Fruit fly (Drosophila melanogaster): ENCODE measurements around the gene CG42729.

CG42729 gene

DNA sequence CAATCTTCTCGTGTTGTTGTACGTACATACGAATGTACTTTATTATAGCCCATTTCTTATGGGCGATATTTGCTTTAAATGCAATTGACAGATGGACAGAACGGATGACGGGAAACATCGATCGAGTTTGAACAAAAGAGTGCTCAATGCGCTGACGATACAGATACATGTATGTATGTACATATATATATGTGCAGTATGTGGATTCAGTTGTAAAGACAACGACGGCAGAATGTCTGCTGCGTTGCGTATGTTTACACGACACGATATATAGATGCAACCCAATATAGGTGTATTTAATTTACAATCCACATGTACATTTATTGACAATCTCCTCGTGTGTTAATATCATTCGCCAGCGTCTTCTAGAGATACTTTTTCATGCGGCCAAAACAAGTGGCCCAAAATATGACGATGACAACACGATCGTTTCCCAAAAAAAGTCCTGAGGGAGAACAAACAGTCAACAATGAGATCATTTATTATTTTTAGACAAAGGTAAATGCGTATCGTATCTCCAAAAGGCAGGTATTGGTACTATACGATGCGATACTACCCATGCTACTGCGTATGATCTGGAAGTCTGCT, 3.4 kb upstream of the CG42729 start:
- TF ChIP-seq CTCF (optimal IDR thresholded peaks at IDR 0.05): no peak
- TF ChIP-seq CG8478 (optimal IDR thresholded peaks at IDR 0.05): no peak

DNA sequence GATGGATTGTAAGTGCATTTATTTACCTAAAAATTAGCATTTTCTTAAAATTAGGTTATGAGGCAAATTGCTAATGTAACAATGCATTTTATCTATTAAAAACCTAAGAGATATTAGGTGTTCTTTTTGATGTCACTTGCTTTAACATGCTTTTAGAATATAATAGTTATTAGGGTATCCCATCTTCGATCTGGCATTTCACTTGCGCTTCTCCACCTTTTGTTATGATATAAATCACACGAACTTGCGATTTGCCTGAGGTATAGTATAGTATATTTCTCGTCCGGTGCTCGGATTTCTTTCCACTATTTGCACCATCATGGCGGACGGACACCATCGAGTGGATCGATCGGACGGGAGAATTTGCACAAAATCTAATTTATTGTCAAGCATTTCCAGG, 2.8 kb upstream of the CG42729 start:
- TF ChIP-seq CG8478 (optimal IDR thresholded peaks at IDR 0.05) (no peak), CTCF (optimal IDR thresholded peaks at IDR 0.05) (no peak)

DNA sequence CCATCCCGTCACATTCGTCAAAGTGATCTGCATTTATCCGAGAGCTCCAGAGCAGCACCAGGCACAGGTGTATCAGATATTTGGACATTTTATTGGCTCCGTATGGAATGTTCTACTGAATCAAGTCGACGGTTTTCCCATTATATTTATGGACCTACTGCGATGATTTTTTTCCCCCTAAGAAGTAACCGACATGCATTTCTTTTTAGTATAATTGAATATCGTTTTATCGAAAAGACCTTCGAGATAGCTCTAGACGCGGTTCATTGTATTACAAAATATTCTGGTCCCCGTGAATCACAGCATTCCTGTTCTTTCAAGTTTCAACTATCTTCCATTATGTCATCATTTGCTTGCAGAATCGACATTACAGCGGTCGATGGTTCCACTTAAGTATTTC, 1.8 kb upstream of the CG42729 start, which contains the start of gene obst-H:
Gene obst-H (minus strand): TSS at position 101 of the 400 bp plus-strand sequence.
- no peak for TF ChIP-seq CG8478 (optimal IDR thresholded peaks at IDR 0.05)
- no peak for TF ChIP-seq CTCF (optimal IDR thresholded peaks at IDR 0.05)

DNA sequence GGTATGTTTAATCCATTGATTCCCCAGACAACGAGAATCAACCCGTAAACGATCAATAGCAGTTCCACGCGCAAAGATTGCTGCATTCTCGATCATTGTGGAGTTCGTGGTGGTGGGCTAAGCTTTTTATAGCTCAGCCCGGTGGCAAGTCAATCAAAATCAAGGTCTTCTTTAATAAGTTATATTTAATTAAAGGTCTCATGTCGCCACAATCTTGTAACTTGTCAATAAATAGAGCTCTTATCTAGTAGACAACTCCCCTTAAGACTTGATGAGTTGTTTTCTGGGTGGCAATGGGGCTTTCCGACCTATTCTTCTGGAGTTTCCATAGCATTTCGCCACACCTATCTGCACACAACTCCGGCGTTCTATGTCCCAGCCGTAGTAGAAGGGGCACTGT, 780 bp upstream of the CG42729 start, which contains the start of gene CG42728:
Gene CG42728 (minus strand): TSS at position 101 of the 400 bp plus-strand sequence.
- TF ChIP-seq CTCF (optimal IDR thresholded peaks at IDR 0.05) (no peak), CG8478 (optimal IDR thresholded peaks at IDR 0.05) (no peak)

DNA sequence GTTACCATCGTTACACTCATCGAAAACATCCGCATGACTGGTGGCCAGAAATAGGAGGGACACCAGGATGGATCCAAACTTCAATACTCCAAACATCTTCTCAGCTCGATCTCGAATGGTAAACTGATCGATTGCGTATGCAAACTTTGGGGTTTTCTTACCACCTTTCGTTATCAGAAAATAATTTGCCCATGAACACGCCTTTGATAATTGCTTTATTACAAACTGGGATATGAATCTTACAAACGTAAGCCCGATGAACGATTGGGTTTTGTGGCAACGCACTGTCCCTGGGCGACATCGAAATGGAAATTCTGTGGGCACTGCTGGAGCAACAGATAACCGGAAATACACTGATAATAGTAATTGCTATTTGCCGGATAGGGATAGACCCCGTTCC, 604 bp downstream of the CG42729 start, which contains the start of gene CG33985:
Gene CG33985 (minus strand): TSS at position 101 of the 400 bp plus-strand sequence.
- TF ChIP-seq CTCF (optimal IDR thresholded peaks at IDR 0.05): no peak
- no peak for TF ChIP-seq CG8478 (optimal IDR thresholded peaks at IDR 0.05)

DNA sequence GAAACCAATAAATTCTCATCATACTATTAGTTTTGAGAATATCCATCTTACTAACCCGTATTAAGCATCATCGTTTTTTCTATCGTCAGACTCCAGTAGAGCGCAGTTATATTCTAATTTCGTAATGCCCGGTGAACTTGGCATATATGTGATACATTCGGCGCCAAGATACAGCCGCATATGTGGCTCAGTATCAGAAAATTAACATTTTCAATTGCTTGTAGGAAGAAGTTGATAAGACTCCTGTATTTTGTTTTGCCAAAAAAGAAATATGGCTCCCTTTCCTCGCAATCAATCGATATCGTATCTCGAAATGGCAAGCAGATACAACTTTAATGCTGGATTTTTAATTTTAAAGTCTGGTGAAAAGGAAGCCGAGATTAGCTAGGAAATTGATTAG, 2.2 kb downstream of the CG42729 start, which contains the start of gene CG33986:
Gene CG33986 (minus strand): TSS at position 101 of the 400 bp plus-strand sequence.
- TF ChIP-seq CTCF (optimal IDR thresholded peaks at IDR 0.05) (no peak), CG8478 (optimal IDR thresholded peaks at IDR 0.05) (no peak)

DNA sequence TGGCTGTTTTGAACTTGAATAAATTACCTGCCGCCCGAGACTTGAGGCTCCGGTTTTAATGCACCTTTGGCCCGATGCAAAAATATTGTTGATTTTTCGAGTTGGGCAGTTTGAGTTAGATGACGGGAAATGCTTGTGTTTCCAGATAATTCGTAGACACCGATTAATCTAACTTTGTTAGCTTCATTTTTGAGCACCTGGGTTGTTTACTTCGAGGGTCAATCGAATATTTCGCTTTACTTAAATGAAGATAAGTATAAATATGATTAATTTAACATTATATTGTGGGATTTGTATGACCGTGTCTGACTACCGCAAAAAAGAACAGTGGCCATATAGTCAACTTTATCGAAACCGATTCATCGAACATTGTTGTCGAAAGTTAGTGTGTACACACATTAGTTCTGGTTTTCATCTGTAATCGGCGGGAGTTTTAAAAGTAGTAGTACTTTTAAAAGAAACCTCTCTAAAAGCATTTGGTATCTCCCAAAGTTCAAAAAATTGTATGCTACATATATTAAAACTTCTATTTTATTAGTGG, 3.4 kb downstream of the CG42729 start, which contains the start of gene CG7945:
Gene CG7945 (minus strand): TSS at position 332 of the 541 bp plus-strand sequence.
- TF ChIP-seq CG8478 (optimal IDR thresholded peaks at IDR 0.05) (no peak), CTCF (optimal IDR thresholded peaks at IDR 0.05) (no peak)

DNA sequence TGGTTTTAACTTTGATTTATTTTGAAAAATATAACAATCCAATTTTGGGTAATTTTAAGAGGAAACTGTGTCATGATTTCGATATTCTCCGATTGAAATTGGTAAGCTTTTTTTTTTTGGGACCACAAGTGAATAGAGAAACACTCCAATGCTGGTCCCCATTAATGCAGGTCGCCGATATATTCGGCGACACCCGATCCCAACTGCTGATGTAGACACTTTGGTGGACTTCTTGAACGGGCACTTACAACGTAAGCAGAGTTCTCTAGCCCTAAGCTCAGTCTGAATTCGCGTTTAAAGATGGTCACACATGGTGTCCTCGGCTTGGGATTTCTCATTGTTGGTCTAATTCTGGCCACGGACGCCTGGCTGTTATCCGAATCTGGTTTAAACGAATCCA, 7.0 kb downstream of the CG42729 start, which contains the start of gene yellow-k:
Gene yellow-k (plus strand): TSS at position 301 of the 400 bp plus-strand sequence.
- TF ChIP-seq CG8478 (optimal IDR thresholded peaks at IDR 0.05) (no peak), CTCF (optimal IDR thresholded peaks at IDR 0.05) (no peak)

DNA sequence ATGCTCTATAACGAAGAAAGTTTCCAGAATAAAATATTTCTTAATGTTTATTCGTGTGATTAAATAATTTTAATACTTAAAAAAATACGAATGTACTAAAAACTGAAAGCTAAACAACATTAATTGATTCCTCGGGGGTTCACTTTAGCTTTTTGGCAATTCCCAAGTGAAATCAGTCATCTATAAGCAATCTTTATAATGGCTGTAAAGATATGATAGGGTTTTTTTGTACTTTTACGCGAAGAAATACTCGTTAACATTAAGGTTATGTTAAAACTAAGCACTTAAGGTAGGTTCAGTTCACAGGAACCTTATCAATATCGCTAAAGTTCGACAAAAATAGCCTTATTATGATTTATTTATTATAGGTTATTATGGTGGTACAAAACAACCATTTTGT, 7.4 kb downstream of the CG42729 start:
- TF ChIP-seq CG8478 (optimal IDR thresholded peaks at IDR 0.05) (no peak), CTCF (optimal IDR thresholded peaks at IDR 0.05) (no peak)

DNA sequence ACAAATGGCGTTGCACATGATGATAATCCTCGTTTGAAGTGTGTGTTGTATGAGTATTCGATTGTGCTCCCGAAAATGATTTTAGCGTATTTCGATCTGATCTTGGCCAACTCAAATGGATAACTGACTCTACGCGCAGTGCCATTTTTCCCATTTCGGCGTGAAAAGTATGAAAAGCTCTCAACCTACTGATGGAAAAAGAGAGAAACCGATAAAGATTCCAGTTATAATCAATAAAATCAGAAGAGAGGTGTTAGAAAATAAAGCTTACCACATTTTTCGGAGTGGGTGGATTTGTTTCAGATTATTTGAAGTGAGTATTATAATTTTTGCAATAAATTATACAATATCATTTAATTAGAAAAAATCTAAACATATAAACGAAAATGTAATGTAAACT, 7.8 kb downstream of the CG42729 start, which contains the start of gene mex1:
Gene mex1 (minus strand): TSS at position 101 of the 400 bp plus-strand sequence.
- TF ChIP-seq CTCF (optimal IDR thresholded peaks at IDR 0.05): no peak
- TF ChIP-seq CG8478 (optimal IDR thresholded peaks at IDR 0.05): no peak

DNA sequence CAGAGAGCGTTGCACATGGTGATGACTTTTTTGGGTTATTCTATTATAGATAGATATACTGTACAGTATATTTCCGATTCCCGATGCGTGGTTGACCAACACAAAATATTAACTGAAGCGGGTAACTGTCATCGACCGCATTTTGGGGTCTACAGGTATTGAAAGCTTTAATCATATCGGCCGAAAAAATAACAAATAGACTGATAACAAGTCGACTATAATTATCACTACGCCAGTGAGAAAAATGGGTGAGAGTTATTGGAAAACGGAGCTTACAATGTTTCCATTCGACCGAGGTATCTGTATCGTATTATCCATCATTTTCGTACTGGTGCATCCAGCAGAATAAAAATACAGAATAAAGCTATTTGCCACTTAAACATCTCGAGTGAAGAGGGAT, 9.0 kb downstream of the CG42729 start:
- TF ChIP-seq CTCF (optimal IDR thresholded peaks at IDR 0.05): no peak
- TF ChIP-seq CG8478 (optimal IDR thresholded peaks at IDR 0.05): no peak

DNA sequence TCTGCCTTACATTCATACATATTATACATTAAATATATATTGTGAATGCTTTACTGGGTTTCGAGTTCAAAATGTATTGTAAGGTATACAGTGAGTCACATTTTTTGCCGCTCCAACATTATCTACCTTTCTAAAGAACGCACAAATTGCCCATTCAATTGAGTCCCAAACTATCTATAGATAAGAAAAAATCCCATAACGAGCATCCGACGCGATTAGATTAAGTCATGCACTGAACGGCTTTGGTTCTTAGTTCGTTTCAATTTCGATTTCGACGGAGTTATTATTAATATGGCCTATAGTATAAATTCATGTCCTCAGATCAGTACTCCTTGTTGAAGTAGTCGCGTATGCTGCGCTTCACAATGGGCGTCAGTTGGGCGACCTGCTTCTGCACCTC, 9.8 kb downstream of the CG42729 start:
- no peak for TF ChIP-seq CG8478 (optimal IDR thresholded peaks at IDR 0.05)
- TF ChIP-seq CTCF (optimal IDR thresholded peaks at IDR 0.05): no peak

DNA sequence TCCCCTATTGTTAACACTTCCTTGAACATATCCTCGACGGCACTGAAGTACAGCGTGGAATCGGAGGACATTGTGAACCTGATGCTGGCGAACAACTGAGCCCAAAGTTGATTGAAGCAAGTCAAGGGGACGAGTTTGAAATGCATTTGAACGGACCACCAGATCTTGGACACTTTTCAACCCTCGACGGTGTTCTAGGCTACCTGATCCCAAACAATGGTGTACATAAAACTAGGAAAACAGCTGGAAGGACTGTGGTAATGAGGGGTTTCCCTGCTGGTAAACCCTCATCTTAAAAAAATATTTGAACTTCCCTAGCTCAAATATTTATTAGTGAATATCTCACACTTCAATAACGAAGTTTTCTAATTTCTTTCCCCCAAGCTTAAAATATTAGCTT, 10.4 kb downstream of the CG42729 start, which contains the start of gene CG13454:
Gene CG13454 (minus strand): TSS at position 101 of the 400 bp plus-strand sequence.
- TF ChIP-seq CTCF (optimal IDR thresholded peaks at IDR 0.05): no peak
- no peak for TF ChIP-seq CG8478 (optimal IDR thresholded peaks at IDR 0.05)

DNA sequence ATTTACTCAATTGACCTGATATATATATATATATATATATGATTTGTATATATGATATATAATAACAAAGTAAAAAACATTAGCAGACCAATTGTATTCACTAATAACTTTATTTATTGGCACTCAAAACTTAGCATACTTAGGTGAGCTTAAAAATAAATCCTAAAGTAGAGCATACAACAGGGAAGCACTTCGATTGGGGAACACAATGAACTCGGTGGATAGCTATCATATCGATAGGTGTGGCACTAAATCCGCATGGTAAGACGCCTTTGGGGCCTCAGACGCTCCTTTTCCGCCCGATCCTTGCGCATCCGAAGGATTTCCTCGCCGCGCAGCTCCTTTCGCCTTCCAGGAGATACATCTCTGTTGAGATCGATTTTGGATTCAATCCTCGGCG, 10.9 kb downstream of the CG42729 start:
- TF ChIP-seq CG8478 (optimal IDR thresholded peaks at IDR 0.05) (no peak), CTCF (optimal IDR thresholded peaks at IDR 0.05) (no peak)

DNA sequence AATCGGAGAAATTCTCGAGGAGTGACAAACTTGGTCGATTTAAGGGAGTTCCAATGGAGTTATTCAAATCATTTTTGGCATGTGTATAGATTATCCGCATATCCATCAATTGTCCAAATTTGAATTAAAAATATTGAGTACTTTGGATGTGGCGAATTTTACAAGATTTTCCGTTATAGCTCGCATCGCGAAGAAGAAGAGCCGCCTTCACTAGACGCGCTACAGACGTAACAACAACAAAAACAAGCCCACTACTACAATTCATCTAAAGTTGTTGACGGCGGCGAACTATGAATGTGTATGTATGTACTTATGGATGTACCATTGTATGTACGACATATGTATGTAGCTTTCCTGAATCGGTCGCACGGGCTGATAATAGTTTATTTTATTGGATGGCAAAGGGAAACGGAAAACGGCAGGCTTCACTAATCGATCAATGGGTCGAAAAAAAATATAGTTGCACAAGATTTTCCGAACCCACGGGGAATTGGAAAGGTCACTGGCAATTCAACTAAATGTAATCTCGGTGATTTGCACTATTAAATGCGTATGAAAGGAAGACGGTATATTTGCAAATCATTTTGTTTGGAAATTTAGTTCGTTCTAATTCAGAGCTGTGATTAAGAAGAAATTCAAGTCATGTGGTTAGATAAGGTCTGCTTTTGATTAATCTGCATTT, 12.4 kb downstream of the CG42729 start:
- TF ChIP-seq CG8478 (optimal IDR thresholded peaks at IDR 0.05) (no peak), CTCF (optimal IDR thresholded peaks at IDR 0.05) (no peak)

DNA sequence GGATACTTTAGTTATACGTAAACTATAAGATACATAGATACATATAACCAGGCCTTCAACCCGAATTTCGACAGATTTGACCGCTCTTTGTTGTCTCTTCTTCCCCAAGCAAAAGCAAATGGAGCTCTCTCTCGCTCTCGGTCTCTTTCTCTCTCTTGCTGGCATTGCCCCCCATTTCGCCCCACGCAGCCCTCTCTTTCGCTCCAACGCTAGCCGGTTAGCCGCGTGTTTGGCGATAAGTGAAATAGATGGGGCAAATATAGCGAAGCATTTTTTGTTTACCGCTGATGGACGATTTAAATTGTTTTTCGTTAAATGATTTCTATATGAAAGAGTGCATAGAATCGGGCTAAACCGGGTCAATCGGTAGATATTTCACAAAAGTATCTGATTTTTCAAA, 12.9 kb downstream of the CG42729 start:
- no peak for TF ChIP-seq CTCF (optimal IDR thresholded peaks at IDR 0.05)
- no peak for TF ChIP-seq CG8478 (optimal IDR thresholded peaks at IDR 0.05)

Measured in S2 (cell line).